Worm (Caenorhabditis elegans): ENCODE results near the gene C15H7.3.

Gene C15H7.3

ce11 chrIII:9614211-9614610 is 37.6 kb downstream of the C15H7.3 start, which contains the start of the genes pri-1 and F58A4.6:
TSS of gene pri-1 (minus strand) at chrIII:9614281.
TSS of gene F58A4.6 (plus strand) at chrIII:9614482.
- peak in 1 of 2 experiments; percentile 2 for TF ChIP-seq ztf-11 (tag; optimal IDR thresholded peaks at IDR 0.05)
- TF ChIP-seq egl-13 (tag; optimal IDR thresholded peaks at IDR 0.05), result no peak
- no peak for TF ChIP-seq ceh-88 (GFP tag; IDR thresholded peaks at IDR 0.05)
- no peak for TF ChIP-seq ceh-90 (tag; optimal IDR thresholded peaks at IDR 0.05)
- peak; percentile 24 for TF ChIP-seq nhr-47 (tag; optimal IDR thresholded peaks at IDR 0.05)
- TF ChIP-seq elt-2 (tag; optimal IDR thresholded peaks at IDR 0.05), result no peak
- no peak for TF ChIP-seq unc-86 (tag; optimal IDR thresholded peaks at IDR 0.05)
- no peak for TF ChIP-seq fos-1 (tag; optimal IDR thresholded peaks at IDR 0.05)
- TF ChIP-seq tbx-2 (tag; optimal IDR thresholded peaks at IDR 0.05), result peak; percentile 19
- peak; percentile 40 for TF ChIP-seq rnt-1 (tag; optimal IDR thresholded peaks at IDR 0.05)
- no peak for TF ChIP-seq snpc-4 (tag; optimal IDR thresholded peaks at IDR 0.05)
- peak in 1 of 3 experiments; percentile 56 for TF ChIP-seq ceh-82 (tag; optimal IDR thresholded peaks at IDR 0.05)
- no peak for TF ChIP-seq pqm-1 (tag; optimal IDR thresholded peaks at IDR 0.05)
- peak; percentile 82 to 94 for TF ChIP-seq lin-35 (GFP tag; optimal IDR thresholded peaks at IDR 0.05)
- TF ChIP-seq lin-39 (tag; optimal IDR thresholded peaks at IDR 0.05), result no peak
- no peak for TF ChIP-seq ces-1 (GFP tag; optimal IDR thresholded peaks at IDR 0.05)
- no peak for TF ChIP-seq pag-3 (tag; optimal IDR thresholded peaks at IDR 0.05; ENCODE audit: borderline replicate concordance, insufficient read depth)
- peak; percentile 55 for TF ChIP-seq grh-1 (GFP tag; IDR thresholded peaks at IDR 0.05)
- peak; percentile 88 to 90 for TF ChIP-seq efl-1 (optimal IDR thresholded peaks at IDR 0.05)
- peak; percentile 90 to 99 for TF ChIP-seq efl-1 (GFP tag; optimal IDR thresholded peaks at IDR 0.05 in 1 of 2)
- TF ChIP-seq F16B12.6 (tag; optimal IDR thresholded peaks at IDR 0.05), result peak; percentile 48
- TF ChIP-seq dpl-1 (GFP tag; optimal IDR thresholded peaks at IDR 0.05), result peak; percentile 81 to 91 (median 86)
- peak; percentile 43 for TF ChIP-seq snu-23 (GFP tag; optimal IDR thresholded peaks at IDR 0.05)
- no peak for TF ChIP-seq ceh-63 (GFP tag; optimal IDR thresholded peaks at IDR 0.05)
- peak; percentile 35 for TF ChIP-seq C16A3.4 (tag; optimal IDR thresholded peaks at IDR 0.05)
- no peak for TF ChIP-seq jun-1 (tag; optimal IDR thresholded peaks at IDR 0.05)
- TF ChIP-seq vab-15 (tag; optimal IDR thresholded peaks at IDR 0.05), result no peak
- TF ChIP-seq blmp-1 (tag; optimal IDR thresholded peaks at IDR 0.05), result peak; percentile 7
- TF ChIP-seq lin-15B (tag; optimal IDR thresholded peaks at IDR 0.05), result peak; percentile 32
- no peak for TF ChIP-seq isw-1 (GFP tag; IDR thresholded peaks at IDR 0.05)
- no peak for TF ChIP-seq ama-1 (optimal IDR thresholded peaks at IDR 0.05)
- peak; percentile 32 for TF ChIP-seq nhr-71 (tag; optimal IDR thresholded peaks at IDR 0.05)
- TF ChIP-seq lsy-2 (tag; optimal IDR thresholded peaks at IDR 0.05), result peak; percentile 28 to 76
- no peak for TF ChIP-seq mdl-1 (tag; optimal IDR thresholded peaks at IDR 0.05)
- peak; percentile 28 for TF ChIP-seq nhr-90 (tag; optimal IDR thresholded peaks at IDR 0.05; ENCODE audit: poor library complexity)
- TF ChIP-seq efl-3 (GFP tag; optimal IDR thresholded peaks at IDR 0.05), result no peak
- TF ChIP-seq irx-1 (tag; optimal IDR thresholded peaks at IDR 0.05), result no peak
- TF ChIP-seq nhr-85 (tag), result peak; percentile 76
- no peak for TF ChIP-seq fkh-10 (GFP tag; optimal IDR thresholded peaks at IDR 0.05)
- TF ChIP-seq nhr-11 (tag; optimal IDR thresholded peaks at IDR 0.05), result no peak
- peak; percentile 31 for TF ChIP-seq nhr-20 (tag; optimal IDR thresholded peaks at IDR 0.05)
- peak in 1 of 6 experiments; percentile 28 for TF ChIP-seq elt-3 (tag; optimal IDR thresholded peaks at IDR 0.05)
- no peak for TF ChIP-seq nhr-84 (tag; optimal IDR thresholded peaks at IDR 0.05)
- peak; percentile 7 for TF ChIP-seq swsn-7 (tag; optimal IDR thresholded peaks at IDR 0.05)
- peak; percentile 12 for TF ChIP-seq skn-1 (tag; optimal IDR thresholded peaks at IDR 0.05)
- TF ChIP-seq egl-27 (tag; optimal IDR thresholded peaks at IDR 0.05), result no peak
- peak; percentile 30 for TF ChIP-seq mep-1 (tag; optimal IDR thresholded peaks at IDR 0.05)

Data from whole organism, L1 larva.